Fruit fly (Drosophila melanogaster): ENCODE results near the gene sun.

dm6 chrX:15875569-15875968, 26.5 kb upstream of the sun start:
- TF ChIP-seq Hr78 (GFP tag; optimal IDR thresholded peaks at IDR 0.05) (no peak), fru (GFP tag; optimal IDR thresholded peaks at IDR 0.05) (no peak), jim (GFP tag; optimal IDR thresholded peaks at IDR 0.05) (no peak)
